Fruit fly (Drosophila melanogaster) ovary, adult (tissue): ENCODE data around the gene CG9837.

Experiments used
- CG17801 ChIP-seq: fragments of 200-800 bp; optimal IDR thresholded peaks from 2 replicates; lab custom pipeline; 2019; ENCODE audit warnings: missing biosample characterization, mild to moderate bottlenecking, missing genetic modification characterization, moderate library complexity; ENCODE audit not compliant: partially characterized antibody

CG9837 gene

DNA sequence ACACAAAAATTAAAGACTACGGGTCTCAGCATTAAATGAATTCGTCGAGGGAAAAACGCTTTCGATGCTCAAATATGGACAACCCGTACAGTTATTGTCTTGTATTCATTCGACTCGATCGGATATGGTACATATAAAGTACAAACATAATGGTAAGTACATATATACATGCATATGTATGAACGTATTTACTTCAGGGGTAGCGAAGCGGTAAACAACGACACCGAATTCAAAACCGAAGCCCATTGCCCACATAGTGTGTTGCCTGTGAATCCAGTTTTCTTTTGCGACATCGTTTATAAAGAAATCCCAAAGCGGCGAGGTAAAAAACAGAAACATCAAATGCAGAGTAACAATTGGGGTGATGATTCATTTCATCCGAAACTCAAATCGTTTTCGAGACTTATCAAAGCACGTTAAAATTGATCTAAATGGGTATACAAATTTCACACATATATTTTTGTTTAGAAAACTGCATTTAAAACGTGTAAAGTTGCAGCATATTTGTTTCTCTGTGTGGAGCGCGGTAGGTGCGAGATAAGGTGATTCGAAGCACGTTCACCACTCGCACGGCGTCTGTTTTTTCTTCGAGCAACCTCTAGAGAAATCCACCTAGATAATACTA, 925 bp downstream of the CG9837 start:
- no peak for TF ChIP-seq CG17801

DNA sequence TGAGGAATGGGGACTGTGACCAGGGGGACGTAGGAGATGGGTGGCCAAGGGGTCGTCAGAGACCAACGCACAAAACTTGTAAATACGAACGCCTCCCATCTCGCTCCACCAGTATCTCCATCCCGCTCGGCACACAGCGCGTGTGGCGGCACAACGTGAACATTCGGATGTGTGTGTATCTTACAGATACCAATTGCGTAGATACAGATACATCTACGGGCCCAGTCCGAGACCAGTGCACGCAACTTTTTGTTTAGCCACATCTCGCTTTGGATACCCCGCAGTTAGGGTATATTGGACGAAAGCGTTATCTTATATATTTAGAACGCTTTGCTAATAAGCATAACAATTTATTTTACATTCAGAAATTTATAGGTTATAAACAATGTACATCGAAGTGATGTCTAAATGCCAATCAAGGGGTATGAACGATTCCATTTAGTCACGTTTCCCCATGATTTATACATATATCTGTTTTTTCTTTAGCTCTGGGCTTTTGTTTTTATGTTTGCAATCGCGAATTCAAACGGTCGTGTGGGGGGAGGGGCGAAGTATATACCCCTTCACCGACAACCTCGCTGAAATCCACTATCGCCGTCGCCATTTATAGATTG, 1.9 kb downstream of the CG9837 start:
- peak; percentile 73 for TF ChIP-seq CG17801

DNA sequence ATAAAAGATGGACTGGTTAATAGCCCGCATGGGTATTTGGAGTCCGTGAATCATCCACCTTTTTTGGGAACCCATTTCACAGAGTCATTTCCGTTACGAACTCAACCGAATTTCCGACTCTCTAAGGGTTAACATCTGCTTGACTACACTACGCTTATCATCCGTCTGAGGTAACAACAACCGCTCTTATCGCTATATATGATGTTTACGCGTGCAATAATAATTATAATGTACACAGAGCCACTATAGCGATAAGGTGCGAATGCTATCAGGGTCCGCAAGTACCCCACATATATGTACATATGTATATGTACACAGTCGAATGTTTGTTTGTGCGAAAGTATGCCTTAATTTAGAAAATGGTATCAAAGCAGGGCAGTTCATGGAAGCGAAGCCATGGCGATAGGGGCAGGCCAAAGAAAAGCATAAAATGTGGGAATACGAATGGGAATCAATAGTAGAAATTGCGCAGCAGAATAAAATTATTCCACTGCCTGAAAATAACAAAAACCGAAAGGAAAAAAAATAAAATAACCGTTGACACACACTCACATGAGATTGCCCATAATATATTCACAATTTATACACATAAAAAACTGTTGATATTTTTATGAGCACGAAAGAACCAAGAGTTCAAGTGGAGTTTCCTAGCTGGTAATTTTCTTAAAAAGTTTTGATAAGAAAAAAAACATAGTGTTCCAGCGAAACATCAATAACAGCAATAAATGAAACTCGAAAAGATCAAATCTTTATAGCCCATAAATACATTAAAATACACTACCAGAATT, 2.8 kb downstream of the CG9837 start:
- peak; percentile 72 for TF ChIP-seq CG17801

DNA sequence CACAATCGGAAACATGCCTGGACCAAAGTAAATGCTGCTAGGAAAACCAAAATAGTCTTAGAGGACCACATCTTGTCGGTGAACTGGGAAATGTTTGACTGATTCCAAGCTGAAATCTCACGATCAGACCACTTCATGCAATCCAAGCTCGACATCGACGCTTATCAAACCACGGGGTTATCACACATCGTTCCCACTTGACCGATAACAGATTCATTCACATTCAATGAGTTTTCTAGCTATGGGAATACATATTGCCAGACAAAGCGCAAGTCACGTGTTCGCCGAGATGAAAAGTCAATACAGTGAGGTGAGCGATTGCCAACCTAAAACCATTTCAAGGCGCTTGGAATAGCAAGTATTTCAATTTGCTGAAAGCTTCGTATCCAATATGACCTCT, 3.7 kb downstream of the CG9837 start:
- no peak for TF ChIP-seq CG17801

DNA sequence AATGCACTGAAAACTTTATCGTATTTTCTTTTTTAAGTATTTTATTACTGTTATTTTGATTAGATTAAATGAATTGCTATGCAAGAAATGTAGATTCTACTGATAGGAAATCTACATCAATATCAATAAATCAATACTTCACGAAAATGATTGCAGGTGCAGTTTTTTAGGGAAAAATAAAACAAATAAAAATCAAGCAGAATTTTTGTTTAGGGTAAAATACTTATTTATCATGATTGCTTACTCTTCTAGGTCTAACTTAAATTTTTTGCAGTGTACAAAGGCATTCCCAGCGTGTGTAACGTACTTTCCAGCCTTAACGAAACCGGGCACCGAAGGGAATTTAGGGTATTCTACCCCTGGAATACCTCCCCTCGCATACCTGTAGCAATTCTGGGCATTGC, 4.9 kb downstream of the CG9837 start:
- no peak for TF ChIP-seq CG17801

DNA sequence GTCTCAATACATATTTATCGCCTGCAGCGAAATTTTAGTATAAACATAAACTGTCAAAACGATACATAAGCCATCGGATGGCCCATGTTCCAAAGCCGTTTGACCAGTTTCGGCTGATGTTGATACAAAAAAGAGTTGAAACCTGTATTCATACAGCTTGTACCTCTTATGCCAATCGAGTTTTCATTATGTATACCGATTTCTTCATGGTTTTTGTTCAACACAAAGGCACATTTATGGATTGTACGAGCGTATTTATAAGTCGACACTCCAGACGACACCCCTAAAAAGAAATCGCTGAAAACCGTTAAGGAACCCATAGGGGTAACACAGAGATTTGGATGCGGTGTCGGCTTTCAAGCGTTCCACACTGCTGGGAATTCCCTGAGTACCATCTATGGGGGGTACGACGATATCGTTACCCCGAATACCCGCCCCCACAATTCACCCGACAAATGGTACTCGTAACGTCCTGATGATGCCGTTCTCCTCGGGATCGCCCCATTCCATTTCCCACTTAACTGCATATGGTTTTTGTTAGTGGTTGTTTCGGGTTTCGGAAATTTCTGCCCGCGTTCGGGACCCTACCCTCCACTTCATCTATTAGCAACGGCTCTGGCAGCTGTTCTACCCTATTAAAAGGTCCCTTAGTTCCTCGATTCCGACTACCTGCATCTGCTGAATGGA, 5.4 kb downstream of the CG9837 start:
- TF ChIP-seq CG17801: no peak

DNA sequence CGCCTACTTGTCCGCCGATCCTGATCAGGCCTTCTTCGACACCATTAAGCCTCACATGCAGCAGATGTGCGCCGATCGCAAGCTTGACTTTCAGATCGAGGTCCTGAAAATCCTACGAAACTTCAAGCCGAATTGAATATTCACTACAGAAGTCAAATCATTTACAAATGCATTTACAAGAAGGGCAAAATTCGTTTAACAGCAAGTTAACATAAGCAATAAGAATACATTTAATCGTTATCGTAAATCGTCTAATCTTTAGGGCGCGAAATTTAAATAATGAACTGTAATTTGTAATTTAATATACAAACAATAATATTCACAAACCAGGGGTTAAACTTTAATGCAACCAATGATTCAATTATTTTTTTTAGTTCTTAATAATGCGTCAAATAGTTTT, 6.3 kb downstream of the CG9837 start:
- TF ChIP-seq CG17801: no peak

DNA sequence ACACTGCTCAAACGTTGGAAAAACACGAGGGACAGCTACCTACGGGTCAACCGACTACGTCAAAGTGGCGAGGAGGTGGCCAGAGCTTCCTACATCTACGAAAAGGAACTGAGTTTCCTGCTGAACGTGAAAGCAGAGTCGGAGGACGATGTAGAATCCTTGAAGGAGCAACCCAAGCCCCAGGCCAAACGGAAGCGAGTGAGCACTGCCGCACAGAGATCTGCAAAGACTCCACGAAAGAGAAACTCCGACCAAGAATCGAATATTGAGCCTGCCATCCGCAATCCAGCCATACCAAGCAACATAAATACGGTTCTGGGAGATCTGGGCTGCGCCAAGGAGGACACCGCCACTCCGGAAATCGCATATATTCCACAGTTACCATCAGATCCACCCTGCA, 6.7 kb downstream of the CG9837 start:
- no peak for TF ChIP-seq CG17801

DNA sequence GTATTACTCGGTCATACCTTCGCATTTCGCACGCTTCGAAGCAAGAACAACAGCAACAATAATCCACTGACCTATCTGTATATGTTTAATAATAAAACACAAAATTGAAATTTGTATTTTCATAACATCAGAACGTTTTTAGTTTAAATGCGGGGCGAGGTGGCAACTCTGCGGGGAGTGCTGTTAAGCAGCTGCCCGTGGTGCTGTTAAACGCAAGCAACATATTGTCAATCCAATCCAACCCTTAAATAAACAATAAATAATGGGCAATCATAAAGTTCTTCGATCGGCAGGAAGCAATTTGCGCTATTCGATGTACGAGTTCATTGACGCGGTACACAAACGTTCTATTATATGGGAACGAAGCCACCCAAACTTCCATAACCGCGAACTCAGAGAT, 7.3 kb downstream of the CG9837 start, which contains the start of gene hng2:
hng2 (plus strand) TSS at position 219 of the 400 bp plus-strand sequence.
- TF ChIP-seq CG17801: no peak

DNA sequence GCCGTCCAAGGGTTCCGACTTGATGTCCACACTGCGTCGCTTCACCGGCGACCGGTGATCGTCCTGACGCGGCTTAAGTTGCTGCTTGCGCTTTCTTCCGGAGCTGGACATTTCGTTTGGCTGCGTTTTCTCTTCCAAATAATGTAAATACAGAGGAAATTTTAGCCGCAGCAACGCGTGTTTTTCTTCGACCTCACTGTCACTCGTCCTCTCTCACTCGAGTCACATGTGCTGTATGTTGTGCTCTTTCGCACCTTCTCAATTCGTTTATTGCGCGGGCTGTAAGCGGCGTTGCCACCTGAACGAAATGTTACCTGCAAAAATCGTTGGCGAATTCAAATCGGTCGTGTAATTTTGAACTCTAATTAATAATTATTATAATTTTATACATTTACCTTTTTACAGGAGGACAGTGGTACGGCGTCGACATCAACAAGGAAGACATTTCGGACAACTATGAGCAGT, 8.0 kb downstream of the CG9837 start, which contains the start of gene CG9839:
CG9839 (minus strand) TSS at position 415 of the 465 bp plus-strand sequence.
- TF ChIP-seq CG17801: no peak

DNA sequence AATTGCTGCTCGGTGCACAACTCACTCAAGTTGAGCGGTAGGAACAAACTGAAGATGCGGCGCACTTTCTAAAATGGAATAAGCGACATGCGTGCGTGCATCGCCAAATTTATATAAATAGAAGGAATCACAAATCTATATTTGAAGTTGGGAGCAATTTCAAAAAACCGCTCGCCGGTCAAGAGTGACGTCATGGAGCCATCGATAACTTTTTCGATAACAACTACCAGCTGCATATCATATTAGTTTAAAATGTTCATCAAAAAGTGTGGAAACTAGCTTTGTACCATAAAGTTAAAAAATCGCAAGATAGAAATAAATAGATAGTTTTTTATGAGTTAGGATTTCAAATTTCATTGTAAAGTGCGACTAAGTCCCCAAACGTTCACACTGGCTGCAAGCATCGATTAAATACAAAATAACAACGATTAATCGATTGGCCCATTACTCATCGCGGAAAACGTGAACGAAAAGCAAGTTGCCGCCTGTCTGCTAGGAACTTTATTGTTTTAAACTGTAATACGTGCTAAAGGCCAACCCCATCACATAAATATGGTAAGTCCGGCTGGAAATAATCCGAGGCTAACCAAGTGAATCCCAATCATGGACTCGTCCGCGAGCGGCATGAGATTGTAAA, 12.1 kb downstream of the CG9837 start, which contains the start of the genes Pif1A, Pif1B and CCT7:
Pif1A (minus strand) TSS at position 51 of the 637 bp plus-strand sequence.
Pif1B (minus strand) TSS at position 51 of the 637 bp plus-strand sequence.
CCT7 (plus strand) TSS at position 439 of the 637 bp plus-strand sequence.
- TF ChIP-seq CG17801: no peak

DNA sequence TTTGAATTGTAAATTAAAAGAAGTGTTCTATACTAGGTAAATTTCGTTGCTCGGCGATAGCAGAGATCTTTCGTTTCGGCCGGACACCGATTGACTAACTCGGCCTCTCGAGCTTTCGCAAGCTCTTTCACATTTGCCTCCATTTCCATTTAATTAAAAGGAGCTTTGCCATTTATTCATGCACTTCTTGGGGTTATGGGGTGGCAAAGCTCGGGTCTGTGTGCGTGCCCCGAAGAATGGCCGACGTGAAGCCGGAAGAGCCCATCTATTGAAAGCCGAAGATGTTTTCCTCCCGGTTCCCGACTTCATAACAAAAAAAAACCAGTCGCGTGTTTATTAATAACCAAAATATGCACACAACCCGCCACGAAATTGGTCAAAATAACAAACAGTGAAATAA, 13.5 kb downstream of the CG9837 start:
- no peak for TF ChIP-seq CG17801

DNA sequence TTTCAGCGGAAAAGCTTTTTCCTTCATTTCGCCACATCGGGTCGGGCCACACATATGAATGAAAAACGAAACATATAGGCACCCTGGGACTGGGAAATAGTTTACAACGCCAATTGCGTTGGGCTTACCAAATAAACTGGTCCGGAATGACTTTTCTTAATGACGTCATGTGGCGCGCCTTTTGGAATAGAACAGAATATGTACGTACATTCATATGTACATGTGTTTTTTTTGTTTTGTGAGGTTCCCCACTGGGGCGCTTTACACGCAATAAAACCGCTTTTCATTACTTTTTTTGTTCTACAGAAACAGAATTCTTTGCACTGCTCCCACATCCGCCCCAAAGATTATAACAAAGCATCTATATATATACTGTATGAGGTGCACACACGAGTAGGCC, 15.0 kb downstream of the CG9837 start:
- TF ChIP-seq CG17801: no peak

DNA sequence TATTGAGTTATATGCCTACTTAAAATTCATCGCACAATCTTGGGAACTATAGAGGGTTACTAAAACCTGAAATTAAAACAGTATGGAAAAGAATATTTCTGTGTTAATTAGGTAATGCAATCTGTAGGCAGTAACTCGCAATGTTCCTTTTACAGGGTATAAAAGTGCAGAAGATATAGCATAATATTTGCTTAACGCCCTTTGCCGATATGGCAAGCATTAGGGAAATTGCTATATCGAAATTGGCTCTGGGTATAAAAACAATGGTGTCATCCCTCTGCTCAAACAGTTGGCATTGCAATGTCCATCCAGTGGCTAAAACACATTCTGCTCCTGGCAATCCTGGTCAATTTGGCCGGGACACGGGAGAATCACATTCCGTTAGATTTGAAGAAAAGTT, 19.0 kb downstream of the CG9837 start, which contains the start of gene Ir85a:
Ir85a (plus strand) TSS at position 301 of the 400 bp plus-strand sequence.
- no peak for TF ChIP-seq CG17801

DNA sequence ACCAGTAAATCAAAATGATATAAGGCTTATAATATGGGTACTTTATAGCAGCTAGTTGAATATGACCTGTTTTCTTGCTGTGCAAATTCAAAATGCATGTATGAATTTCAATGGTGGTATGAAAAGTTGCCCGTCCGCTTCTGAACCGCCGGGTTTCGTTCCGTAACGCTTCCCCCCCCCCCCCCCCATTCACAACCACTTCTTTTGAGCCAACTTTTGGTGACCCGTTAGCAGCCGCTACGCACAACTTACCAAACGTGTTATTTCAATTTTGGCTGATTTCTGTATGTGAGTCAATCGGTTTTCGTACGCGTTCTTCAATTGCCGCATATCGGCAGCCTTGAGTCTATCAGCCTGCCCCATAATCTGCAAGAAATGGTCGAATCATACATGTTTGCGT, 19.7 kb downstream of the CG9837 start:
- no peak for TF ChIP-seq CG17801
